Fruit fly (Drosophila melanogaster) whole organism, embryonic: Measurements from ENCODE around the gene Inx3.
A peak's percentile ranks its signal among the peaks of the same experiment; 100 is the strongest.

ENCODE experiments used
- CG12155 ChIP-seq: fragments of 200-800 bp; sonication (Bioruptor generic); optimal IDR thresholded peaks from 3 replicates; lab custom pipeline; 2016; ENCODE audit warnings: missing biosample characterization, missing genetic modification characterization
- CG1233 ChIP-seq: fragments of 200-800 bp; sonication (Bioruptor generic); optimal IDR thresholded peaks from 4 replicates; lab custom pipeline; 2018; ENCODE audit warnings: missing biosample characterization, mild to moderate bottlenecking, missing genetic modification characterization
- CG13894 ChIP-seq: fragments of 200-800 bp; sonication (Bioruptor generic); optimal IDR thresholded peaks from 3 replicates; lab custom pipeline; 2018; ENCODE audit warnings: missing biosample characterization, mild to moderate bottlenecking, missing genetic modification characterization, moderate library complexity
- CG14441 ChIP-seq: fragments of 200-800 bp; sonication (Bioruptor generic); IDR thresholded peaks from 2 replicates; pipeline ENCODE4 v1.3.6; 2022; ENCODE audit warnings: missing biosample characterization, missing genetic modification characterization
- CG17912 ChIP-seq: fragments of 200-800 bp; sonication (Bioruptor generic); optimal IDR thresholded peaks from 2 replicates; lab custom pipeline; 2018; ENCODE audit warnings: missing biosample characterization, mild to moderate bottlenecking, missing genetic modification characterization
- CG18764 ChIP-seq: fragments of 200-800 bp; sonication (Bioruptor generic); optimal IDR thresholded peaks from 3 replicates; lab custom pipeline; 2016; ENCODE audit warnings: missing biosample characterization, missing genetic modification characterization
- CG2129 ChIP-seq: fragments of 200-800 bp; sonication (Bioruptor generic); IDR thresholded peaks from 2 replicates; pipeline ENCODE4 v1.3.6; 2022; ENCODE audit warnings: missing biosample characterization, missing genetic modification characterization; ENCODE audit not compliant: partially characterized antibody
- CG2678 ChIP-seq: fragments of 200-800 bp; sonication (Bioruptor generic); optimal IDR thresholded peaks from 3 replicates; lab custom pipeline; 2019; ENCODE audit warnings: missing biosample characterization, mild to moderate bottlenecking, missing genetic modification characterization, moderate library complexity
- CG32532 ChIP-seq: fragments of 200-800 bp; sonication (Bioruptor generic); IDR thresholded peaks from 2 replicates; pipeline ENCODE4 v1.3.6; 2022; ENCODE audit warnings: missing biosample characterization, missing genetic modification characterization
- CG3281 ChIP-seq: fragments of 200-800 bp; sonication (Bioruptor generic); optimal IDR thresholded peaks from 3 replicates; lab custom pipeline; 2017; ENCODE audit warnings: missing biosample characterization, mild to moderate bottlenecking, missing genetic modification characterization
- CG33557 ChIP-seq: fragments of 200-800 bp; sonication (Bioruptor generic); optimal IDR thresholded peaks from 2 replicates; lab custom pipeline; 2019; ENCODE audit warnings: missing biosample characterization, mild to moderate bottlenecking, missing genetic modification characterization, moderate library complexity
- CG4854 ChIP-seq: fragments of 200-800 bp; sonication (Bioruptor generic); optimal IDR thresholded peaks from 2 replicates; lab custom pipeline; 2016; ENCODE audit warnings: missing biosample characterization, missing genetic modification characterization, inconsistent platforms
- CG6689 ChIP-seq: fragments of 200-800 bp; sonication (Bioruptor generic); IDR thresholded peaks from 2 replicates; pipeline ENCODE4 v1.3.6; 2022; ENCODE audit warnings: missing biosample characterization, missing genetic modification characterization
- CG6765 ChIP-seq: fragments of 200-800 bp; sonication (Bioruptor generic); optimal IDR thresholded peaks from 3 replicates; lab custom pipeline; 2017; ENCODE audit warnings: missing biosample characterization, mild to moderate bottlenecking, missing genetic modification characterization
- CG7357 ChIP-seq: fragments of 200-800 bp; sonication (Bioruptor generic); IDR thresholded peaks from 3 replicates; pipeline ENCODE4 v1.3.6; 2022; ENCODE audit warnings: missing biosample characterization, missing genetic modification characterization
- CG8089 ChIP-seq: fragments of 200-800 bp; sonication (Bioruptor generic); optimal IDR thresholded peaks from 3 replicates; lab custom pipeline; 2016; ENCODE audit warnings: missing biosample characterization, missing genetic modification characterization
- CG8359 ChIP-seq: fragments of 200-800 bp; sonication (Bioruptor generic); optimal IDR thresholded peaks from 2 replicates; lab custom pipeline; 2017; ENCODE audit warnings: missing biosample characterization, mild to moderate bottlenecking, missing genetic modification characterization, borderline replicate concordance
- Camta ChIP-seq: fragments of 200-800 bp; sonication (Bioruptor generic); optimal IDR thresholded peaks from 2 replicates; lab custom pipeline; 2016; ENCODE audit warnings: missing biosample characterization, missing genetic modification characterization
- Dip3 ChIP-seq: fragments of 200-800 bp; sonication (Bioruptor generic); optimal IDR thresholded peaks from 3 replicates; lab custom pipeline; 2016; ENCODE audit warnings: missing biosample characterization, missing genetic modification characterization
- Fer1 ChIP-seq: fragments of 200-800 bp; sonication (Bioruptor generic); optimal IDR thresholded peaks from 2 replicates; lab custom pipeline; 2017; ENCODE audit warnings: missing biosample characterization, mild to moderate bottlenecking, missing genetic modification characterization
- HLH4C ChIP-seq: fragments of 200-800 bp; sonication (Bioruptor generic); IDR thresholded peaks from 3 replicates; pipeline ENCODE4 v1.3.6; 2022; ENCODE audit warnings: missing biosample characterization, missing genetic modification characterization; ENCODE audit not compliant: partially characterized antibody
- Hand ChIP-seq: fragments of 200-800 bp; sonication (Bioruptor generic); optimal IDR thresholded peaks from 2 replicates; lab custom pipeline; 2017; ENCODE audit warnings: mild to moderate bottlenecking, missing biosample characterization, missing genetic modification reagents, missing genetic modification characterization
- Max ChIP-seq: fragments of 200-800 bp; sonication (Bioruptor generic); optimal IDR thresholded peaks from 2 replicates; lab custom pipeline; 2016; ENCODE audit warnings: missing biosample characterization, mild to moderate bottlenecking, missing genetic modification characterization
- Myb ChIP-seq: fragments of 200-800 bp; sonication (Bioruptor generic); optimal IDR thresholded peaks from 2 replicates; lab custom pipeline; 2016; ENCODE audit warnings: missing biosample characterization, missing genetic modification characterization
- NK7.1 ChIP-seq: fragments of 200-800 bp; sonication (Bioruptor generic); optimal IDR thresholded peaks from 3 replicates; lab custom pipeline; 2016; ENCODE audit warnings: missing biosample characterization, missing genetic modification characterization
- Xrp1 ChIP-seq: fragments of 200-800 bp; sonication (Bioruptor generic); IDR thresholded peaks from 2 replicates; pipeline ENCODE4 v1.3.6; 2022; ENCODE audit warnings: missing biosample characterization, missing genetic modification characterization
- cas ChIP-seq: fragments of 200-800 bp; sonication (Bioruptor generic); IDR thresholded peaks from 2 replicates; pipeline ENCODE4 v1.3.6; 2022; ENCODE audit warnings: missing biosample characterization, missing genetic modification characterization
- caup ChIP-seq: fragments of 200-800 bp; sonication (Bioruptor generic); optimal IDR thresholded peaks from 3 replicates; lab custom pipeline; 2017; ENCODE audit warnings: missing biosample characterization, mild to moderate bottlenecking, missing genetic modification characterization, moderate library complexity; ENCODE audit not compliant: severe bottlenecking
- cwo ChIP-seq: fragments of 200-800 bp; sonication (Bioruptor generic); optimal IDR thresholded peaks from 3 replicates; lab custom pipeline; 2017; ENCODE audit warnings: missing biosample characterization, missing genetic modification characterization, mild to moderate bottlenecking, moderate library complexity, missing genetic modification reagents
- fd3F ChIP-seq: fragments of 200-800 bp; sonication (Bioruptor generic); optimal IDR thresholded peaks from 2 replicates; lab custom pipeline; 2018; ENCODE audit warnings: missing biosample characterization, mild to moderate bottlenecking, missing genetic modification characterization, moderate library complexity
- fd96Cb ChIP-seq: fragments of 200-800 bp; sonication (Bioruptor generic); optimal IDR thresholded peaks from 2 replicates; lab custom pipeline; 2018; ENCODE audit warnings: missing biosample characterization, mild to moderate bottlenecking, missing genetic modification characterization, moderate library complexity
- gfzf ChIP-seq: fragments of 200-800 bp; sonication (Bioruptor generic); optimal IDR thresholded peaks from 2 replicates; lab custom pipeline; 2016; ENCODE audit warnings: missing biosample characterization, mild to moderate bottlenecking, missing genetic modification characterization, moderate library complexity
- lab ChIP-seq: fragments of 200-800 bp; sonication (Bioruptor generic); optimal IDR thresholded peaks from 3 replicates; lab custom pipeline; 2017; ENCODE audit warnings: missing biosample characterization, missing genetic modification characterization, mild to moderate bottlenecking, moderate library complexity, missing genetic modification reagents
- mld ChIP-seq: fragments of 200-800 bp; sonication (Bioruptor generic); IDR thresholded peaks from 3 replicates; pipeline ENCODE4 v1.3.6; 2022; ENCODE audit warnings: missing biosample characterization, missing genetic modification characterization; ENCODE audit not compliant: partially characterized antibody
- nerfin-2 ChIP-seq: fragments of 200-800 bp; sonication (Bioruptor generic); IDR thresholded peaks from 2 replicates; pipeline ENCODE4 v1.3.6; 2022; ENCODE audit warnings: missing biosample characterization, missing genetic modification characterization; ENCODE audit not compliant: partially characterized antibody
- nom ChIP-seq: fragments of 200-800 bp; sonication (Bioruptor generic); optimal IDR thresholded peaks from 2 replicates; lab custom pipeline; 2017; ENCODE audit warnings: missing biosample characterization, missing genetic modification characterization, mild to moderate bottlenecking, moderate library complexity, missing genetic modification reagents
- oc ChIP-seq: fragments of 200-800 bp; sonication (Bioruptor generic); optimal IDR thresholded peaks from 2 replicates; lab custom pipeline; 2018; ENCODE audit warnings: missing biosample characterization, mild to moderate bottlenecking, missing genetic modification characterization, moderate library complexity
- psq ChIP-seq: fragments of 200-800 bp; sonication (Bioruptor generic); optimal IDR thresholded peaks from 2 replicates; lab custom pipeline; 2017; ENCODE audit warnings: missing biosample characterization, missing genetic modification characterization
- pum ChIP-seq: fragments of 200-800 bp; sonication (Bioruptor generic); optimal IDR thresholded peaks from 2 replicates; lab custom pipeline; 2016; ENCODE audit warnings: missing biosample characterization, missing genetic modification characterization
- sisA ChIP-seq: fragments of 200-800 bp; sonication (Bioruptor generic); IDR thresholded peaks from 2 replicates; pipeline ENCODE4 v1.3.6; 2022; ENCODE audit warnings: missing biosample characterization, missing genetic modification characterization
- sug ChIP-seq: fragments of 200-800 bp; optimal IDR thresholded peaks from 2 replicates; lab custom pipeline; 2019; ENCODE audit warnings: missing biosample characterization, mild to moderate bottlenecking, missing genetic modification characterization, moderate library complexity
- tna ChIP-seq: fragments of 200-800 bp; sonication (Bioruptor generic); IDR thresholded peaks from 2 replicates; pipeline ENCODE4 v1.3.6; 2022; ENCODE audit warnings: missing biosample characterization, missing genetic modification characterization; ENCODE audit not compliant: partially characterized antibody
- ttk ChIP-seq: fragments of 200-800 bp; sonication (Bioruptor generic); IDR thresholded peaks from 2 replicates; pipeline ENCODE4 v2.1.2; 2022; ENCODE audit warnings: missing biosample characterization, missing genetic modification characterization
- twi ChIP-seq: fragments of 200-800 bp; optimal IDR thresholded peaks from 2 replicates; lab custom pipeline; 2019; ENCODE audit warnings: missing biosample characterization, mild to moderate bottlenecking, missing genetic modification characterization, moderate library complexity
- unc-4 ChIP-seq: fragments of 200-800 bp; sonication (Bioruptor generic); IDR thresholded peaks from 2 replicates; pipeline ENCODE4 v1.3.6; 2022; ENCODE audit warnings: missing biosample characterization, missing genetic modification characterization; ENCODE audit not compliant: partially characterized antibody
- vfl ChIP-seq: fragments of 200-800 bp; sonication (Bioruptor generic); optimal IDR thresholded peaks from 2 replicates; lab custom pipeline; 2016; ENCODE audit warnings: missing biosample characterization, missing genetic modification characterization
- wdn ChIP-seq: fragments of 200-800 bp; sonication (Bioruptor generic); IDR thresholded peaks from 2 replicates; pipeline ENCODE4 v1.3.6; 2022; ENCODE audit warnings: missing biosample characterization, missing genetic modification characterization
- wor ChIP-seq: fragments of 200-800 bp; sonication (Bioruptor generic); IDR thresholded peaks from 2 replicates; pipeline ENCODE4 v1.3.6; 2022; ENCODE audit warnings: missing biosample characterization, missing genetic modification characterization

Inx3 gene

DNA sequence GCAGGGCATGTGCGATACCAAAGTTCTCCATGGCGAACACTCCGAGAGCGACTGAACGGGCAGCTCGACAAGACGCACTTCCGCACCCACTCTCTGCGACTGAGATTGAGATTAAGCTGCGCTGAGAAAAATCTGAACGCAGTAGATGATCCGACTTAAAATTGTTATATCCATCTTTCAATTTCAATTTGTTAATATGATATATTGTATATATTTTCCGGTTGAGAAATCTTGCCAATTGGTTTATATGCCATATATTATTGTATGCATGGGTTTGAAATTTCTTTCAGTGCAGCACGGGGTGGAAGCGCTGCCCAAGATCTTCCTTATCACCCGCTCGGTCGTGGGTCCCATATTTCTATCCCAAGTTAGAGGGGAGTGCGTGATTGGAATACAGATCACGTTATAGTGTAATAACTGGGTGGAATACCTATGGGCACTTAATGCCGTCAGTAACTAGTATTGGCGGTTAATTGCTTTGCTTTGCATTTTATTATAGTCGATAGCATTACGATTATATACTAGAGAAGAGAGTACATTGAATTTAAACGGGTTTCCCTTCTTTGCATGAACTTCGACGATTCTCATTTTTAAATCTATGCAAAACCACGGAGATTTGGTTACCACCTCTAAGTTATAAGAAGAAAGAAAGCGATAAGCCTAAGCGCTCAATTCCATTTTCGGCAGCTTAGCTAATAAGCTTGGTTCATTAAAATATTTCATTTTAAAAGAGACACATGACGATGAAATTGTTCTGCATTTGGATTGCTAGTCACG, 21.0 kb upstream of the Inx3 start, which contains the start of the genes Nepl19 and Nepl20 (continued):
- TF ChIP-seq CG3281 (peak; percentile 79), CG18764 (GFP tag; lab: Kevin White, UChicago) (peak; percentile 54), wor (GFP tag; lab: Robert Waterston, UW) (peak; percentile 56), CG2678 (peak; percentile 89), Max (GFP tag; lab: Kevin White, UChicago) (peak; percentile 71), CG33557 (GFP tag; lab: Kevin White, UChicago) (peak; percentile 23), oc (tag; lab: Kevin White, UChicago) (no peak), Hand (peak; percentile 64), tna (GFP tag; lab: Robert Waterston, UW) (no peak), CG32532 (GFP tag; lab: Robert Waterston, UW) (peak; percentile 88), wdn (GFP tag; lab: Robert Waterston, UW) (peak; percentile 74), CG8359 (GFP tag; lab: Kevin White, UChicago) (peak; percentile 55), ttk (peak; percentile 73), mld (GFP tag; lab: Robert Waterston, UW) (no peak), CG12155 (GFP tag; lab: Kevin White, UChicago) (peak; percentile 76), fd96Cb (peak; percentile 77), cwo (GFP tag; lab: Kevin White, UChicago) (peak; percentile 86), sug (peak; percentile 56), CG1233 (GFP tag; lab: Kevin White, UChicago) (peak; percentile 76), NK7.1 (no peak), gfzf (GFP tag; lab: Kevin White, UChicago) (no peak), CG14441 (GFP tag; lab: Robert Waterston, UW) (peak; percentile 79), CG6689 (peak; percentile 84), nerfin-2 (GFP tag; lab: Robert Waterston, UW) (no peak), nom (GFP tag; lab: Kevin White, UChicago) (peak; percentile 62), caup (peak; percentile 78), sisA (peak; percentile 80), Myb (GFP tag; lab: Kevin White, UChicago) (peak; percentile 29), Dip3 (GFP tag; lab: Kevin White, UChicago) (peak; percentile 53), CG2129 (GFP tag; lab: Robert Waterston, UW) (no peak), CG7357 (peak; percentile 71), CG4854 (no peak), CG13894 (tag; lab: Kevin White, UChicago) (no peak), twi (tag; lab: Kevin White, UChicago) (peak; percentile 50), unc-4 (GFP tag; lab: Robert Waterston, UW) (no peak), Fer1 (GFP tag; lab: Kevin White, UChicago) (peak; percentile 87), vfl (peak; percentile 71), cas (GFP tag; lab: Robert Waterston, UW) (peak; percentile 42; the same call in 1 of the 2 replicates), fd3F (GFP tag; lab: Kevin White, UChicago) (peak; percentile 51), psq (GFP tag; lab: Kevin White, UChicago) (no peak), Xrp1 (GFP tag; lab: Robert Waterston, UW) (peak; percentile 91), HLH4C (GFP tag; lab: Robert Waterston, UW) (no peak), pum (GFP tag; lab: Kevin White, UChicago) (peak; percentile 59), CG17912 (GFP tag; lab: Kevin White, UChicago) (no peak), CG8089 (GFP tag; lab: Kevin White, UChicago) (no peak), lab (GFP tag; lab: Kevin White, UChicago) (peak; percentile 93), CG6765 (GFP tag; lab: Kevin White, UChicago) (peak; percentile 72), Camta (peak; percentile 40)
